Worm (Caenorhabditis elegans): ENCODE results near the gene C49F8.15.

C49F8.15 gene

ce11 chrX:13362486-13362885 is at the start of gene C49F8.15:
Gene C49F8.15 (minus strand): TSS chrX:13362586.
- TF ChIP-seq unc-62 (GFP tag; optimal IDR thresholded peaks at IDR 0.05), result no peak

- TF ChIP-seq unc-62 (GFP tag; optimal IDR thresholded peaks at IDR 0.05), result no peak
Observed at ce11 chrX:13411306-13411705, 48.9 kb upstream of the C49F8.15 start.

- no peak for TF ChIP-seq unc-62 (GFP tag; optimal IDR thresholded peaks at IDR 0.05)
Observed at ce11 chrX:13409543-13409942, 47.2 kb upstream of the C49F8.15 start, which contains the start of the genes cyp-13B1 and C29F7.1. Gene cyp-13B1 (minus strand): TSS chrX:13409643. Gene C29F7.1 (plus strand): TSS chrX:13409936.

ce11 chrX:13401783-13402182 is 39.4 kb upstream of the C49F8.15 start, which contains the start of gene F02C12.1:
Gene F02C12.1 (plus strand): TSS chrX:13402083.
- TF ChIP-seq unc-62 (GFP tag; optimal IDR thresholded peaks at IDR 0.05), result no peak

- no peak for TF ChIP-seq unc-62 (GFP tag; optimal IDR thresholded peaks at IDR 0.05)
Observed at ce11 chrX:13401311-13401710, 38.9 kb upstream of the C49F8.15 start.

ce11 chrX:13399221-13399620 is 36.8 kb upstream of the C49F8.15 start, which contains the start of gene F02C12.2:
Gene F02C12.2 (minus strand): TSS chrX:13399321.
- TF ChIP-seq unc-62 (GFP tag; optimal IDR thresholded peaks at IDR 0.05), result no peak

- no peak for TF ChIP-seq unc-62 (GFP tag; optimal IDR thresholded peaks at IDR 0.05)
Observed at ce11 chrX:13396550-13397023, 34.2 kb upstream of the C49F8.15 start, which contains the start of gene F02C12.3. Gene F02C12.3 (plus strand): TSS chrX:13396973.

- no peak for TF ChIP-seq unc-62 (GFP tag; optimal IDR thresholded peaks at IDR 0.05)
Observed at ce11 chrX:13394971-13395370, 32.6 kb upstream of the C49F8.15 start, which contains the start of gene irld-2. Gene irld-2 (minus strand): TSS chrX:13395071.

- TF ChIP-seq unc-62 (GFP tag; optimal IDR thresholded peaks at IDR 0.05), result no peak
Observed at ce11 chrX:13388829-13389228, 26.4 kb upstream of the C49F8.15 start.

ce11 chrX:13387497-13387953 is 25.1 kb upstream of the C49F8.15 start, which contains the start of gene C49F8.3:
Gene C49F8.3 (minus strand): TSS chrX:13387547.
- no peak for TF ChIP-seq unc-62 (GFP tag; optimal IDR thresholded peaks at IDR 0.05)

ce11 chrX:13384743-13385142 is 22.4 kb upstream of the C49F8.15 start:
- TF ChIP-seq unc-62 (GFP tag; optimal IDR thresholded peaks at IDR 0.05), result no peak

ce11 chrX:13383273-13383672 is 20.9 kb upstream of the C49F8.15 start:
- TF ChIP-seq unc-62 (GFP tag; optimal IDR thresholded peaks at IDR 0.05), result no peak

ce11 chrX:13380988-13381742 is 18.8 kb upstream of the C49F8.15 start:
- TF ChIP-seq unc-62 (GFP tag; optimal IDR thresholded peaks at IDR 0.05), result no peak

- no peak for TF ChIP-seq unc-62 (GFP tag; optimal IDR thresholded peaks at IDR 0.05)
Observed at ce11 chrX:13379072-13379471, 16.7 kb upstream of the C49F8.15 start.

ce11 chrX:13376851-13377250 is 14.5 kb upstream of the C49F8.15 start, which contains the start of the genes C49F8.14 and gem-1:
Gene C49F8.14 (minus strand): TSS chrX:13376949.
Gene gem-1 (minus strand): TSS chrX:13376992.
- no peak for TF ChIP-seq unc-62 (GFP tag; optimal IDR thresholded peaks at IDR 0.05)

- TF ChIP-seq unc-62 (GFP tag; optimal IDR thresholded peaks at IDR 0.05), result no peak
Observed at ce11 chrX:13376185-13376584, 13.8 kb upstream of the C49F8.15 start.

ce11 chrX:13368283-13368682 is 5.9 kb upstream of the C49F8.15 start:
- no peak for TF ChIP-seq unc-62 (GFP tag; optimal IDR thresholded peaks at IDR 0.05)

Data from whole organism, dauer.